Worm (Caenorhabditis elegans) whole organism, L1 larva: ENCODE measurements around the gene gpla-1.
A peak's percentile ranks its signal among the peaks of the same experiment; 100 is the strongest.

Source experiments
- alr-1 ChIP-seq: fragments of 200-800 bp; sonication (Bioruptor generic); optimal IDR thresholded peaks from 2 replicates; lab custom pipeline; 2018; ENCODE audit warnings: borderline replicate concordance, mild to moderate bottlenecking, missing genetic modification characterization, missing compliant biosample characterization
- aly-2 ChIP-seq: fragments of 150-350 bp; optimal IDR thresholded peaks from 2 replicates; lab custom pipeline; 2014; ENCODE audit warnings: missing biosample characterization, missing genetic modification characterization
- ama-1 ChIP-seq: fragments of 150-350 bp; optimal IDR thresholded peaks from 2 replicates; lab custom pipeline; 2014
- blmp-1 ChIP-seq: fragments of 150-350 bp; optimal IDR thresholded peaks from 2 replicates; lab custom pipeline; 2014; ENCODE audit warnings: missing biosample characterization, missing genetic modification characterization
- ceh-8 ChIP-seq: fragments of 200-800 bp; sonication (Bioruptor generic); optimal IDR thresholded peaks from 2 replicates; lab custom pipeline; 2018; ENCODE audit warnings: mild to moderate bottlenecking, missing genetic modification characterization, moderate library complexity, missing compliant biosample characterization
- ceh-82 ChIP-seq, 3 experiments: fragments of 150-350 bp in 1 of 3; sonication (generic microtip) in 2 of 3; optimal IDR thresholded peaks; 2 replicates each; lab custom pipeline; 2014 to 2017; ENCODE audit warnings: missing biosample characterization in 3 of 3, missing genetic modification characterization in 3 of 3
- dsc-1 ChIP-seq: sonication (generic microtip); optimal IDR thresholded peaks from 2 replicates; lab custom pipeline; 2016; ENCODE audit warnings: mild to moderate bottlenecking, missing genetic modification characterization, missing compliant biosample characterization
- efl-1 ChIP-seq, 4 experiments: fragments of 150-350 bp; optimal IDR thresholded peaks in 3 of 4; peaks in 1 of 4; 1 replicate in 1 of 4; 2 replicates in 3 of 4; lab custom pipeline; 2014; ENCODE audit warnings: missing biosample characterization in 2 of 4, missing genetic modification characterization in 2 of 4, missing genetic modification reagents in 2 of 4
- elt-2 ChIP-seq: sonication (generic microtip); optimal IDR thresholded peaks from 2 replicates; lab custom pipeline; 2016; ENCODE audit warnings: missing genetic modification characterization, mild to moderate bottlenecking, inconsistent platforms, missing compliant biosample characterization, missing genetic modification reagents
- fkh-4 ChIP-seq: sonication (generic microtip); optimal IDR thresholded peaks from 2 replicates; lab custom pipeline; 2016; ENCODE audit warnings: missing compliant biosample characterization, missing genetic modification characterization, borderline replicate concordance
- fos-1 ChIP-seq: fragments of 150-350 bp; optimal IDR thresholded peaks from 2 replicates; lab custom pipeline; 2014; ENCODE audit warnings: missing biosample characterization, missing genetic modification characterization
- hpl-2 ChIP-seq: fragments of 150-350 bp; optimal IDR thresholded peaks from 2 replicates; lab custom pipeline; 2014; ENCODE audit warnings: missing biosample characterization, missing genetic modification reagents, missing genetic modification characterization
- isw-1 ChIP-seq: fragments of 200-800 bp; sonication (Bioruptor generic); IDR thresholded peaks from 2 replicates; pipeline ENCODE4 v1.3.6; 2022; ENCODE audit warnings: missing genetic modification characterization, missing compliant biosample characterization
- lin-14 ChIP-seq: fragments of 200-800 bp; sonication (Bioruptor generic); optimal IDR thresholded peaks from 2 replicates; lab custom pipeline; 2018; ENCODE audit warnings: mild to moderate bottlenecking, missing genetic modification characterization, moderate library complexity, missing compliant biosample characterization
- lin-39 ChIP-seq: fragments of 150-350 bp; optimal IDR thresholded peaks from 2 replicates; lab custom pipeline; 2014; ENCODE audit warnings: missing biosample characterization, missing genetic modification reagents, missing genetic modification characterization
- lir-3 ChIP-seq: sonication (generic microtip); optimal IDR thresholded peaks from 2 replicates; lab custom pipeline; 2016; ENCODE audit warnings: mild to moderate bottlenecking, missing genetic modification characterization, moderate library complexity, missing compliant biosample characterization; ENCODE audit not compliant: poor library complexity
- mab-9 ChIP-seq: fragments of 200-800 bp; sonication (Bioruptor generic); IDR thresholded peaks from 2 replicates; pipeline ENCODE4 v1.3.6; 2022; ENCODE audit warnings: missing genetic modification reagents, missing genetic modification characterization, missing compliant biosample characterization
- mep-1 ChIP-seq: fragments of 150-350 bp; optimal IDR thresholded peaks from 2 replicates; lab custom pipeline; 2014; ENCODE audit warnings: missing biosample characterization, missing genetic modification characterization
- nhr-12 ChIP-seq: sonication (generic microtip); optimal IDR thresholded peaks from 2 replicates; lab custom pipeline; 2017; ENCODE audit warnings: missing biosample characterization, missing genetic modification characterization
- nhr-19 ChIP-seq: fragments of 200-800 bp; sonication (Bioruptor generic); conservative IDR thresholded peaks from 2 replicates; pipeline ENCODE4 v1.3.6; 2022; ENCODE audit warnings: missing genetic modification characterization, missing compliant biosample characterization
- nhr-20 ChIP-seq: sonication (generic microtip); optimal IDR thresholded peaks from 2 replicates; lab custom pipeline; 2016; ENCODE audit warnings: mild to moderate bottlenecking, missing genetic modification characterization, missing compliant biosample characterization
- nhr-28 ChIP-seq: fragments of 150-350 bp; optimal IDR thresholded peaks from 2 replicates; lab custom pipeline; 2014; ENCODE audit warnings: missing biosample characterization, missing genetic modification characterization
- nhr-85 ChIP-seq: sonication (generic microtip); peaks from one replicate; lab custom pipeline; 2016; ENCODE audit warnings: missing genetic modification characterization, inconsistent platforms, missing compliant biosample characterization
- nhr-90 ChIP-seq: sonication (generic microtip); optimal IDR thresholded peaks from 2 replicates; lab custom pipeline; 2016; ENCODE audit warnings: mild to moderate bottlenecking, missing genetic modification characterization, missing compliant biosample characterization; ENCODE audit not compliant: poor library complexity
- pqm-1 ChIP-seq: sonication (generic microtip); optimal IDR thresholded peaks from 3 replicates; lab custom pipeline; 2017; ENCODE audit warnings: missing biosample characterization, missing genetic modification characterization
- rnt-1 ChIP-seq: sonication (generic microtip); optimal IDR thresholded peaks from 2 replicates; lab custom pipeline; 2016; ENCODE audit warnings: mild to moderate bottlenecking, missing genetic modification characterization, moderate library complexity, missing compliant biosample characterization
- snpc-4 ChIP-seq: fragments of 150-350 bp; optimal IDR thresholded peaks from 2 replicates; lab custom pipeline; 2014; ENCODE audit warnings: missing biosample characterization, missing genetic modification characterization
- swsn-7 ChIP-seq: sonication (generic microtip); optimal IDR thresholded peaks from 2 replicates; lab custom pipeline; 2016; ENCODE audit warnings: missing genetic modification characterization, missing compliant biosample characterization
- tbx-2 ChIP-seq: sonication (generic microtip); optimal IDR thresholded peaks from 2 replicates; lab custom pipeline; 2016; ENCODE audit warnings: missing genetic modification characterization, missing compliant biosample characterization
- tlp-1 ChIP-seq: fragments of 150-350 bp; optimal IDR thresholded peaks from 2 replicates; lab custom pipeline; 2014; ENCODE audit warnings: missing biosample characterization, missing genetic modification characterization
- unc-130 ChIP-seq: fragments of 150-350 bp; optimal IDR thresholded peaks from 2 replicates; lab custom pipeline; 2017; ENCODE audit warnings: missing biosample characterization, missing genetic modification characterization, inconsistent platforms
- unc-86 ChIP-seq: sonication (generic microtip); optimal IDR thresholded peaks from 2 replicates; lab custom pipeline; 2016; ENCODE audit warnings: missing genetic modification characterization, missing compliant biosample characterization
- xbp-1 ChIP-seq: sonication (generic microtip); optimal IDR thresholded peaks from 2 replicates; lab custom pipeline; 2016; ENCODE audit warnings: missing genetic modification characterization, missing compliant biosample characterization
- zag-1 ChIP-seq: fragments of 150-350 bp; optimal IDR thresholded peaks from 2 replicates; lab custom pipeline; 2014; ENCODE audit warnings: missing biosample characterization, missing genetic modification characterization

gpla-1 gene

DNA sequence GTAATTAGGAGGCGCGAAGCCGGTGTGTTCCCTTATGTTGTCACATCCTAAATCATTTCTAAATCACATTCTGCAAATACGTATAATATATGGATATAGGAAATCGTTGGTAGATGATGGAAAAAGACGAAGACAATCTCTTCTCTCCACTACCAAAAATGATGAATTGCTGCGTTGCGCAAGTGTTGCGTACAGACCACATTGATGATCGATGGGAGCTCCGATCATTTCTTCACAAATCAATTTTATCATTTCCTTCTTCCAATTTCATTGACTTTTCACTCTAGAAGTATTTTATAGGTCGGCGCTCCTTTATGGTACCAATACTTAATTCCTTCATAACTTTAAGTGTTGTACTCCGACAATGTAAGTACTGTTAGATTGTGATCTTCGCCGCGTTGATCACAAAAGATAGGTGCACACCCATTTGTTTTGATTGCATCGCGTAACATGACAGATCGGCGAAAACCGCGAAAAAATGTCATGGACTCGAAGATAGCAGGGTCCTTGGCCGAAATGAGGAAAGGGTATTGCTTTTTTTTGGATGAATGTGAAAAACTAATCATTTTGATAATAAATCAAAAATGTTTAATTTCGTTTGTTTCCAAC, 12.0 kb upstream of the gpla-1 start:
- TF ChIP-seq nhr-90 (tag; lab: Kevin White, UChicago), result no peak
- no peak for TF ChIP-seq mab-9
- TF ChIP-seq lin-14 (GFP tag; lab: Kevin White, UChicago), result no peak
- peak; percentile 41 for TF ChIP-seq blmp-1 (tag; lab: Kevin White, UChicago)
- TF ChIP-seq mep-1 (tag; lab: Kevin White, UChicago), result no peak
- TF ChIP-seq nhr-28 (tag; lab: Kevin White, UChicago), result no peak
- no peak for TF ChIP-seq nhr-19 (GFP tag; lab: Robert Waterston, UW)
- TF ChIP-seq nhr-85 (tag; lab: Kevin White, UChicago), result peak; percentile 39
- no peak for TF ChIP-seq swsn-7 (tag; lab: Kevin White, UChicago)
- no peak for TF ChIP-seq hpl-2 (GFP tag; lab: Kevin White, UChicago)

DNA sequence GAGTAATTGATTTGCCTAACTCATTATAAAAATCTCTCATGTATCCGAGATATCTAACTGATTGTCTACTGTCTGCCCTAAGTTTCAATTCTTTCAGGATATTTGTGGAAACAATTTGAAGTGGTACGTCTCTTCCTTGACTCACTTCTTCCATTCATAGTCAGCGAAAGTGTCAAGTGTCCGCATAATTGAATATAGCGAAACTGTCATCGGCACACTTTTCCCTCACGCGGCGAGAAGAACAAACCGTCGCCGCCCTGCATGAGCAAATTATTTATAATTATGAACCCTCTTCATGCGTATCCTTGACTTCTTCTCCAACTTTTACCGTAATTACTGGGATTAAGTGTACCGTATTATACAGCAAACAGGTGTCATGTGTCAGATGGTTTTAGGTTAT, 11.0 kb upstream of the gpla-1 start:
- TF ChIP-seq isw-1 (GFP tag; lab: Robert Waterston, UW) (no peak), blmp-1 (tag; lab: Kevin White, UChicago) (peak; percentile 54), nhr-85 (tag; lab: Kevin White, UChicago) (peak; percentile 59)
- TF ChIP-seq, all 84 proteins: peak for 2

DNA sequence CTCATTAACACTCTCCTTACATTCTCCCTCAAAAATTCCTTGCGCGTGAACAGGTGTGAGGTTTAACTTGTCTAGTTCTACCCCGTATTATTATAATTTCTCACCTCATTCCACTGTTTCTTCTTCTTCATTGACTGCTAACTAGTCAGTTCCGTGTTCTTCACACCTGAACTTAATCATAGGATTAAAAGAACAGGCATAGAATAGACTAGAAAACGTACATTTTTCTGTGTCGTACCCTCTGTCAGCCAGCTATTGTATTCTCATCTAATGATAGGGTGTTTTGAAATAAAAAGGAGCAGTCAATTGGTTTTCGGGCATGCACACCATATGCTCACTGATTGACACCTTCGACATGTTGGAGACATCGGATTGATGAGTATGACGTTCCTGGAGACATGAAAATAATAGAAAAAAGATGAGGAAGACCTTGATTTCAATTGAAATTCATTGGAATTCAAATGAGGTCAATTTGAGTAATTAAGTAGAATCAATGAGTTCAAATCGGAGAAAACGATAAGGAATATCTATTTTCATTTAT, 9.9 kb upstream of the gpla-1 start:
- TF ChIP-seq alr-1, result no peak
- no peak for TF ChIP-seq unc-130 (tag; lab: Kevin White, UChicago)
- TF ChIP-seq fos-1 (tag; lab: Kevin White, UChicago), result no peak
- no peak for TF ChIP-seq unc-86 (tag; lab: Kevin White, UChicago)
- no peak for TF ChIP-seq aly-2 (tag; lab: Kevin White, UChicago)
- no peak for TF ChIP-seq tbx-2 (tag; lab: Kevin White, UChicago)
- no peak for TF ChIP-seq rnt-1 (tag; lab: Kevin White, UChicago)
- TF ChIP-seq efl-1 (optimal IDR thresholded peaks at IDR 0.05; lab: Kevin White, UChicago), result no peak
- no peak for TF ChIP-seq efl-1 (GFP tag; optimal IDR thresholded peaks at IDR 0.05 in 1 of 2; lab: Kevin White, UChicago)
- TF ChIP-seq lir-3 (tag; lab: Kevin White, UChicago), result no peak

DNA sequence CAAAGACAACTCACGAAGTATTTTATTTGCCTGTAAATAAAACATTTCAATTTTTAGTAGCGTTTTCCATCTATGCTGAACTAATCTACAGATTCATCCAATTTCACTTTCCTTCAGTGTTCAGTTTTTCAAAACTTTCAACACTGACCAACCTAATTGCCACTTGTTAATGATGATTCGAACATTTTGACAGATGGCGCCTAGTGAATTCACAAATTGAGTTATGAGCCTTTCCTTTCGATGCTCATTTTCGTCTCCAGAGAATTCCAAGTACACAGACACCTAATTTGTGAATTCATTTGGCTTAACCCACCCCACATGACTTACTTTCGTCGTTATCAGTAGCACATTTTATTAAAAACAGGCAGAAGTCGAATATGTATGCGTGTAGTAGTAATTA, 9.2 kb upstream of the gpla-1 start:
- TF ChIP-seq ceh-8 (GFP tag; lab: Kevin White, UChicago) (peak; percentile 12), isw-1 (GFP tag; lab: Robert Waterston, UW) (no peak)

DNA sequence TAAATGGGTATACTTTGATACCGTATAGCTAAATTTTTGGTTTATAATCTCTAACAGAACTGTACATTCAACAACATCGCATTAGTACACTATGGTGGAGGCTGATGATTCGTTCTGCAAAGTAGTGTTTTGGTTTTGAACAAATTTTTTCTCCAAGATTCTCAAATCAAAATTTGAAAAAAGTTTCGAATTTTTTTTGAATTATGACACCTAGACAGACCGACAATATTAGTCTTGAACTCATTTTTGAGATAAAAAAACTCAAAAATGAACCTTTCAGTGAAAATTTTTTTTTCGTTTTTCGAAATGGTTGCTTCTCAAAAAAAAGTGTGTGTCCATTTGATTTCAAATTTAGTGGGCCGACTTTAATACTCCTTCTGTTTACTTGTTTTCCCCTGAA, 7.8 kb upstream of the gpla-1 start:
- no peak for TF ChIP-seq ceh-8 (GFP tag; lab: Kevin White, UChicago)
- TF ChIP-seq tbx-2 (tag; lab: Kevin White, UChicago), result no peak
- no peak for TF ChIP-seq zag-1
- TF ChIP-seq elt-2 (tag; lab: Kevin White, UChicago), result no peak
- TF ChIP-seq lin-39, result no peak
- no peak for TF ChIP-seq dsc-1 (tag; lab: Kevin White, UChicago)
- no peak for TF ChIP-seq nhr-12 (tag; lab: Kevin White, UChicago)
- no peak for TF ChIP-seq ama-1 (lab: Kevin White, UChicago)
- TF ChIP-seq tlp-1 (tag; lab: Kevin White, UChicago), result no peak
- TF ChIP-seq pqm-1, result no peak
- no peak for TF ChIP-seq nhr-85 (tag; lab: Kevin White, UChicago)
- TF ChIP-seq snpc-4 (tag; lab: Kevin White, UChicago), result no peak
- TF ChIP-seq xbp-1 (tag; lab: Kevin White, UChicago), result no peak

DNA sequence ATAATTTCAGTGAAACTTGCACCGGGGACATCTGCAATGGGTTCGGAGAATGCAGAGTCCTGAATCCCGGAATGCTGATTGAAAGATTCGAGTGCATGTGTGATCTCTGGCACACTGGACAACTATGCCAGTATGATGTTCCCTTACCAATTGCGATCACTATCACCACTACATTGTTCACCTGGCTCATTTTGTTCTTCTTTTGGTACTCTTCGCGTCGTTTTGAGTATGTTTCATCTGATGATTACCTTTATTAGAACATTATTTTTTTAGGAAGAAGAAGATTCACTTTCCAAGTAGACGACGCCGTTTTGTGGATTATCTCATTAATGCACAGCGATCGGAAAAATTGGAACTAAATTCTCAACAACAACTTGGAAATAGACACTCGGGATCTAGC, 6.1 kb upstream of the gpla-1 start:
- no peak for TF ChIP-seq nhr-20 (tag; lab: Kevin White, UChicago)
- no peak for TF ChIP-seq ceh-8 (GFP tag; lab: Kevin White, UChicago)
- no peak for TF ChIP-seq ceh-82 (tag; optimal IDR thresholded peaks at IDR 0.05; lab: Kevin White, UChicago)
- no peak for TF ChIP-seq nhr-90 (tag; lab: Kevin White, UChicago)
- no peak for TF ChIP-seq fkh-4 (tag; lab: Kevin White, UChicago)
